Worm (Caenorhabditis elegans) whole organism, young adult: Measurements from ENCODE around the gene T08A11.1.

Experiments
- C17E4.6 ChIP-seq: fragments of 200-800 bp; sonication (Bioruptor generic); IDR thresholded peaks from 2 replicates; pipeline ENCODE4 v1.3.6; 2022; ENCODE audit warnings: missing genetic modification reagents, missing genetic modification characterization, missing compliant biosample characterization
- F23B12.7 ChIP-seq: sonication (generic microtip); optimal IDR thresholded peaks from 2 replicates; lab custom pipeline; 2017; ENCODE audit warnings: missing genetic modification characterization, mild to moderate bottlenecking, missing compliant biosample characterization, antibody characterized with exemption, moderate library complexity; ENCODE audit not compliant: insufficient read depth
- F39B2.1 ChIP-seq: fragments of 200-800 bp; sonication (Bioruptor generic); IDR thresholded peaks from 2 replicates; pipeline ENCODE4 v1.3.6; 2022; ENCODE audit warnings: missing genetic modification reagents, missing genetic modification characterization, missing compliant biosample characterization
- K11D2.4 ChIP-seq: fragments of 200-800 bp; sonication (Bioruptor generic); IDR thresholded peaks from 2 replicates; pipeline ENCODE4 v1.3.6; 2022; ENCODE audit warnings: missing genetic modification reagents, missing genetic modification characterization, missing compliant biosample characterization
- K12H6.12 ChIP-seq: fragments of 200-800 bp; sonication (Bioruptor generic); optimal IDR thresholded peaks from 2 replicates; lab custom pipeline; 2018; ENCODE audit warnings: mild to moderate bottlenecking, missing genetic modification characterization, missing compliant biosample characterization
- T07F8.4 ChIP-seq: sonication (generic microtip); optimal IDR thresholded peaks from 2 replicates; lab custom pipeline; 2016; ENCODE audit warnings: mild to moderate bottlenecking, missing genetic modification characterization, moderate library complexity, missing compliant biosample characterization
- T26A5.8 ChIP-seq: sonication (generic microtip); optimal IDR thresholded peaks from 2 replicates; lab custom pipeline; 2016; ENCODE audit warnings: missing genetic modification characterization, missing compliant biosample characterization
- ama-1 ChIP-seq, 3 experiments: fragments of 150-350 bp in 1 of 3; sonication (generic microtip) in 2 of 3; optimal IDR thresholded peaks; 2 replicates each; lab custom pipeline; 2014 to 2018; ENCODE audit warnings: missing biosample characterization in 2 of 3, missing genetic modification characterization in 2 of 3, missing genetic modification reagents in 2 of 3
- aptf-3 ChIP-seq: fragments of 200-800 bp; sonication (Bioruptor generic); IDR thresholded peaks from 2 replicates; pipeline ENCODE4 v1.3.6; 2022; ENCODE audit warnings: missing genetic modification characterization, missing compliant biosample characterization
- athp-1 ChIP-seq: sonication (generic microtip); optimal IDR thresholded peaks from 2 replicates; lab custom pipeline; 2017; ENCODE audit warnings: mild to moderate bottlenecking, missing genetic modification characterization, missing compliant biosample characterization
- attf-3 ChIP-seq: fragments of 200-800 bp; sonication (Bioruptor generic); conservative IDR thresholded peaks from 2 replicates; pipeline ENCODE4 v1.3.6; 2022; ENCODE audit warnings: missing genetic modification reagents, missing genetic modification characterization, missing compliant biosample characterization
- attf-6 ChIP-seq: fragments of 200-800 bp; sonication (Bioruptor generic); IDR thresholded peaks from 2 replicates; pipeline ENCODE4 v1.3.6; 2022; ENCODE audit warnings: missing genetic modification reagents, missing genetic modification characterization, missing compliant biosample characterization
- bed-2 ChIP-seq: fragments of 200-800 bp; sonication (Bioruptor generic); IDR thresholded peaks from 2 replicates; pipeline ENCODE4 v1.3.6; 2022; ENCODE audit warnings: missing genetic modification reagents, missing genetic modification characterization, missing compliant biosample characterization
- ccch-3 ChIP-seq: fragments of 200-800 bp; sonication (Bioruptor generic); optimal IDR thresholded peaks from 2 replicates; lab custom pipeline; 2018; ENCODE audit warnings: mild to moderate bottlenecking, missing genetic modification characterization, missing compliant biosample characterization
- ceh-91 ChIP-seq: fragments of 200-800 bp; sonication (Bioruptor generic); IDR thresholded peaks from 2 replicates; pipeline ENCODE4 v1.3.6; 2022; ENCODE audit warnings: missing genetic modification reagents, missing genetic modification characterization, missing compliant biosample characterization
- dpl-1 ChIP-seq: fragments of 150-350 bp; optimal IDR thresholded peaks from 2 replicates; lab custom pipeline; 2014; ENCODE audit warnings: missing biosample characterization, missing genetic modification reagents, missing genetic modification characterization
- egl-44 ChIP-seq: fragments of 200-800 bp; sonication (Bioruptor generic); IDR thresholded peaks from 2 replicates; pipeline ENCODE4 v1.3.6; 2022; ENCODE audit warnings: missing genetic modification reagents, missing genetic modification characterization, missing compliant biosample characterization
- egrh-3 ChIP-seq: fragments of 200-800 bp; sonication (Bioruptor generic); IDR thresholded peaks from 2 replicates; pipeline ENCODE4 v1.3.6; 2022; ENCODE audit warnings: missing genetic modification reagents, missing genetic modification characterization, missing compliant biosample characterization
- ekl-4 ChIP-seq: fragments of 200-800 bp; sonication (Bioruptor generic); IDR thresholded peaks from 2 replicates; pipeline ENCODE4 v1.3.6; 2022; ENCODE audit warnings: missing genetic modification reagents, missing genetic modification characterization, missing compliant biosample characterization
- gei-17 ChIP-seq: fragments of 200-800 bp; sonication (Bioruptor generic); optimal IDR thresholded peaks from 2 replicates; lab custom pipeline; 2018; ENCODE audit warnings: mild to moderate bottlenecking, missing genetic modification characterization, missing compliant biosample characterization
- him-1 ChIP-seq: sonication (generic microtip); optimal IDR thresholded peaks from 2 replicates; lab custom pipeline; 2016; ENCODE audit warnings: missing genotype, missing genetic modification reagents, missing genetic modification characterization, missing compliant biosample characterization
- hsf-1 ChIP-seq: fragments of 200-800 bp; sonication (Bioruptor generic); IDR thresholded peaks from 2 replicates; pipeline ENCODE4 v1.3.6; 2022; ENCODE audit warnings: missing genetic modification reagents, missing genetic modification characterization, missing compliant biosample characterization
- lag-1 ChIP-seq: fragments of 200-800 bp; sonication (Bioruptor generic); IDR thresholded peaks from 2 replicates; pipeline ENCODE4 v1.3.6; 2022; ENCODE audit warnings: missing genetic modification reagents, missing genetic modification characterization, missing compliant biosample characterization
- let-607 ChIP-seq, 2 experiments: fragments of 200-800 bp in 1 of 2; sonication (Bioruptor generic) in 1 of 2; sonication (generic microtip) in 1 of 2; optimal IDR thresholded peaks; 2 replicates each; lab custom pipeline; 2016 to 2018; ENCODE audit warnings: mild to moderate bottlenecking in 2 of 2, missing compliant biosample characterization in 2 of 2, missing genetic modification characterization in 2 of 2, moderate library complexity in 2 of 2, missing genotype in 1 of 2
- lin-35 ChIP-seq, 3 experiments: fragments of 150-350 bp in 2 of 3; sonication (generic microtip) in 1 of 3; optimal IDR thresholded peaks; 2 replicates each; lab custom pipeline; 2014 to 2018; ENCODE audit warnings: missing biosample characterization in 3 of 3, missing genetic modification characterization in 3 of 3, missing genetic modification reagents in 3 of 3
- lin-40 ChIP-seq: sonication (generic microtip); optimal IDR thresholded peaks from 2 replicates; lab custom pipeline; 2016; ENCODE audit warnings: missing genetic modification characterization, mild to moderate bottlenecking, missing compliant biosample characterization, missing genotype, missing genetic modification reagents
- lsy-27 ChIP-seq: sonication (generic microtip); optimal IDR thresholded peaks from 2 replicates; lab custom pipeline; 2017; ENCODE audit warnings: missing genetic modification characterization, mild to moderate bottlenecking, missing compliant biosample characterization, antibody characterized with exemption, missing genotype, borderline replicate concordance; ENCODE audit not compliant: insufficient read depth
- madf-10 ChIP-seq: sonication (generic microtip); optimal IDR thresholded peaks from 2 replicates; lab custom pipeline; 2016; ENCODE audit warnings: mild to moderate bottlenecking, missing genetic modification characterization, missing compliant biosample characterization
- madf-3 ChIP-seq: fragments of 200-800 bp; sonication (Bioruptor generic); IDR thresholded peaks from 2 replicates; pipeline ENCODE4 v1.3.6; 2022; ENCODE audit warnings: missing genetic modification reagents, missing genetic modification characterization, missing compliant biosample characterization
- madf-8 ChIP-seq: fragments of 200-800 bp; sonication (Bioruptor generic); conservative IDR thresholded peaks from 2 replicates; pipeline ENCODE4 v1.3.6; 2022; ENCODE audit warnings: missing genetic modification reagents, missing genetic modification characterization, missing compliant biosample characterization
- mxl-1 ChIP-seq: sonication (generic microtip); optimal IDR thresholded peaks from 2 replicates; lab custom pipeline; 2016; ENCODE audit warnings: missing genetic modification characterization, missing compliant biosample characterization
- nhr-120 ChIP-seq: fragments of 200-800 bp; sonication (Bioruptor generic); IDR thresholded peaks from 2 replicates; pipeline ENCODE4 v1.3.6; 2022; ENCODE audit warnings: missing genetic modification characterization, missing compliant biosample characterization
- pbrm-1 ChIP-seq: fragments of 200-800 bp; sonication (Bioruptor generic); IDR thresholded peaks from 2 replicates; pipeline ENCODE4 v1.3.6; 2022; ENCODE audit warnings: missing genetic modification reagents, missing genetic modification characterization, missing compliant biosample characterization
- rcor-1 ChIP-seq: fragments of 200-800 bp; sonication (Bioruptor generic); IDR thresholded peaks from 2 replicates; pipeline ENCODE4 v1.3.6; 2022; ENCODE audit warnings: missing genetic modification reagents, missing genetic modification characterization, missing compliant biosample characterization
- rpc-1 ChIP-seq, 2 experiments: fragments of 150-350 bp in 1 of 2; sonication (generic microtip) in 1 of 2; optimal IDR thresholded peaks; 2 replicates each; lab custom pipeline; 2014 to 2018; ENCODE audit warnings: missing biosample characterization in 1 of 2, missing genetic modification characterization in 1 of 2, missing genetic modification reagents in 1 of 2, missing genotype in 1 of 2
- sea-2 ChIP-seq: fragments of 200-800 bp; sonication (Bioruptor generic); IDR thresholded peaks from 2 replicates; pipeline ENCODE4 v1.3.6; 2022; ENCODE audit warnings: missing genetic modification characterization, missing compliant biosample characterization
- tbp1 ChIP-seq: fragments of 200-800 bp; sonication (Bioruptor generic); optimal IDR thresholded peaks from 2 replicates; lab custom pipeline; 2018; ENCODE audit warnings: mild to moderate bottlenecking, missing genetic modification characterization, missing compliant biosample characterization
- unc-130 ChIP-seq: sonication (generic microtip); optimal IDR thresholded peaks from 2 replicates; lab custom pipeline; 2016; ENCODE audit warnings: missing genetic modification reagents, missing genetic modification characterization, missing compliant biosample characterization
- unc-62 ChIP-seq: fragments of 150-350 bp; optimal IDR thresholded peaks from 2 replicates; lab custom pipeline; 2014; ENCODE audit warnings: missing biosample characterization, missing genetic modification reagents, missing genetic modification characterization
- zfh-2 ChIP-seq: fragments of 200-800 bp; sonication (Bioruptor generic); conservative IDR thresholded peaks from 2 replicates; pipeline ENCODE4 v1.3.6; 2022; ENCODE audit warnings: missing genetic modification reagents, missing genetic modification characterization, missing compliant biosample characterization
- ztf-18 ChIP-seq: sonication (generic microtip); optimal IDR thresholded peaks from 2 replicates; lab custom pipeline; 2016; ENCODE audit warnings: missing genotype, mild to moderate bottlenecking, missing genetic modification characterization, missing compliant biosample characterization
- ztf-22 ChIP-seq: fragments of 200-800 bp; sonication (Bioruptor generic); optimal IDR thresholded peaks from 2 replicates; lab custom pipeline; 2018; ENCODE audit warnings: mild to moderate bottlenecking, missing genetic modification characterization, moderate library complexity, missing compliant biosample characterization
- ztf-26 ChIP-seq: sonication (generic microtip); optimal IDR thresholded peaks from 2 replicates; lab custom pipeline; 2017; ENCODE audit warnings: missing genetic modification characterization, missing compliant biosample characterization
- ztf-3 ChIP-seq: fragments of 200-800 bp; sonication (Bioruptor generic); optimal IDR thresholded peaks from 2 replicates; lab custom pipeline; 2018; ENCODE audit warnings: mild to moderate bottlenecking, missing genetic modification characterization, missing compliant biosample characterization
- ztf-6 ChIP-seq: fragments of 200-800 bp; sonication (Bioruptor generic); IDR thresholded peaks from 2 replicates; pipeline ENCODE4 v1.3.6; 2022; ENCODE audit warnings: missing genetic modification reagents, missing genetic modification characterization, missing compliant biosample characterization

T08A11.1 gene

DNA sequence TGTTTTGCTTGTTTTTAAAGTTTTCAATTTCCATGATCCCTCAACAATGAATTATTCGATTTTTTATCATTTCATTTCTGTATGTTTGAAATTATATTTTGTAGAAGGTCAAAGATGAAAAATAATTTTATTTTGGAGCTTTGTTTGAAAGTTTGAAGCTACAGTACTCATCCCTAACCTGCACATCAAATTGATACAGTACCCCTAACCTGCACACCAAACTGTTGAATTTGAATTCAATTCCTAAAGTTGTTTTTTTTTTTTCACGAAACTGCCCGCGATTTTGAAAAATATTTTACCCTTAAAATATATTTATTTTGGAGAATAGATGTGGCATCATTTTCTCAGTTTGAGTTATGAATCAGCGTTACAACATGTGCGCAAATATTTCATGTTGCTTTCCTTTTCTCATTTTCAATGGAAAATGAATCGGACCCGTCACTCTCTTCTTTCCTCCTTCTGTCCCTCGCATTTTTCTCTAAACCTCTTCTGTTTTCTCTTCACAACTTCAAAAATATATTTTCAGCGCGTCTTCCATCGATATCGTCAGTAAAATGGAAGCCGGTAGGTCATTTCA, 57.1 kb downstream of the T08A11.1 start, which contains the start of gene R74.8 (continued):
- TF ChIP-seq madf-3 (GFP tag; lab: Robert Waterston, UW) (peak; percentile 82), gei-17 (GFP tag; lab: Kevin White, UChicago) (no peak), T07F8.4 (tag; lab: Kevin White, UChicago) (no peak), ama-1 (optimal IDR thresholded peaks at IDR 0.05; lab: Kevin White, UChicago) (no peak), ama-1 (GFP tag; optimal IDR thresholded peaks at IDR 0.05; lab: Kevin White, UChicago) (no peak), C17E4.6 (GFP tag; lab: Robert Waterston, UW) (no peak), athp-1 (no peak), sea-2 (no peak), egrh-3 (GFP tag; lab: Robert Waterston, UW) (no peak), F39B2.1 (no peak), ztf-26 (no peak), zfh-2 (GFP tag; lab: Robert Waterston, UW) (no peak), ccch-3 (no peak), ztf-3 (GFP tag; lab: Kevin White, UChicago) (no peak), lin-35 (GFP tag; optimal IDR thresholded peaks at IDR 0.05; lab: Kevin White, UChicago) (peak in 1 of 3 experiments; percentile 29), ztf-18 (tag; lab: Kevin White, UChicago) (no peak), nhr-120 (no peak), hsf-1 (GFP tag; lab: Robert Waterston, UW) (peak; percentile 73), aptf-3 (no peak), pbrm-1 (GFP tag; lab: Robert Waterston, UW) (no peak), ztf-22 (GFP tag; lab: Kevin White, UChicago) (no peak), T26A5.8 (no peak), mxl-1 (no peak), unc-62 (no peak), rcor-1 (no peak), egl-44 (GFP tag; lab: Robert Waterston, UW) (no peak), ztf-6 (GFP tag; lab: Robert Waterston, UW) (no peak), him-1 (tag; lab: Kevin White, UChicago) (no peak), madf-10 (tag; lab: Kevin White, UChicago) (no peak), lin-40 (no peak), bed-2 (GFP tag; lab: Robert Waterston, UW) (no peak), ceh-91 (GFP tag; lab: Robert Waterston, UW) (peak; percentile 61), attf-6 (GFP tag; lab: Robert Waterston, UW) (no peak), lag-1 (no peak), ekl-4 (GFP tag; lab: Robert Waterston, UW) (no peak), let-607 (tag; optimal IDR thresholded peaks at IDR 0.05; lab: Kevin White, UChicago) (no peak), attf-3 (0 out of 2 replicates have a peak, but pooled peaks have one; percentile 27), K12H6.12 (tag; lab: Kevin White, UChicago) (no peak), lsy-27 (tag; lab: Kevin White, UChicago) (no peak), K11D2.4 (no peak), tbp1 (GFP tag; lab: Kevin White, UChicago) (peak; percentile 16), unc-130 (GFP tag; lab: Kevin White, UChicago) (peak; percentile 64), F23B12.7 (tag; lab: Kevin White, UChicago) (peak; percentile 2), madf-8 (peak; percentile 62), dpl-1 (peak; percentile 62), rpc-1 (optimal IDR thresholded peaks at IDR 0.05; lab: Kevin White, UChicago) (no peak), rpc-1 (tag; optimal IDR thresholded peaks at IDR 0.05; lab: Kevin White, UChicago) (no peak)
- TF ChIP-seq, all 124 proteins: peak for 22
